Worm (Caenorhabditis elegans) whole organism, early embryonic: ENCODE results near the gene C14B9.10.

ENCODE experiments used
- ceh-13 ChIP-seq: fragments of 200-800 bp; sonication (Bioruptor generic); optimal IDR thresholded peaks from 2 replicates; lab custom pipeline; 2018; ENCODE audit warnings: mild to moderate bottlenecking, missing genetic modification characterization, missing compliant biosample characterization
- pes-1 ChIP-seq: fragments of 200-800 bp; sonication (Bioruptor generic); IDR thresholded peaks from 2 replicates; pipeline ENCODE4 v1.3.6; 2022; ENCODE audit warnings: missing genetic modification reagents, missing genetic modification characterization, missing compliant biosample characterization

DNA sequence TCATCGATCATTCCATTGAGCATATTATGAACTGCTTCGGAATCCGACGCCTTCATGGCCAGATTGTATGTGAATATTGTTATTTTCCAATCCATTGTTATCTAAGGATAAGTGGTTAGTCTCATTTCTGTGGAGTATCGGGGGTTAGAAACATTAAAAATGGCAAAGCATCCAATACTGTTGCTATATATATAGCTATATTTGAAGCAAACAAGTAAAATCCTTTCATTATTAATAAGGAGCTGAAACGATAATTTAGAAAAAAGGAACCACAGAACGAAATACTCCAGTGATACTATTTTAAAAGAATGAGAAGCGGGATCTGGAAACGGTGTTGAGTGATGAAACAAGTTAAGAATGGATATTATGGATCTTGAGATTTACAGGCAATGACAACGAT, 30.6 kb downstream of the C14B9.10 start, which contains the start of gene inpp-5K:
- TF ChIP-seq ceh-13 (GFP tag; lab: Kevin White, UChicago) (no peak), pes-1 (GFP tag; lab: Robert Waterston, UW) (no peak)
